Fruit fly (Drosophila melanogaster): ENCODE results near the gene Cap-H2.

DNA sequence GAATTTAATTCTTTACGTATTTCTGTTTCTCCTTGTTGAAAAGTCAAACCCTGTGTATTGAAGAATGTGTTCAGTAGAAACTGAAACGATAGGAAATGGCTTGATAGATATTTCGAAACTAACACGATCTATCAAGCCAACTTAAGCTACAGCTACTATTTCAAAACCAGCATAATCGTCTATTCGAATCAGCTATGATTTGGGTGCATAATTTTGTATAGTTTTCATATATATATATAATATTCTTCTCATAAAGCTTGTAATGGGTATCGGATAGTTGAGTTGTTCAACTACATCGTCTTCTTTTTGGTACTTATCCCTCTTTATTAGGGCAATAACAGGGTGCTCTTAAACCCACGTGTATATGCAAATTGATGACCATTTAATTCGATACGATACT lies 25.3 kb upstream of the Cap-H2 start, which contains the start of gene tomboy20:
- no peak for TF ChIP-seq h (optimal IDR thresholded peaks at IDR 0.05)
- no peak for TF ChIP-seq Sin3A (optimal IDR thresholded peaks at IDR 0.05)
- TF ChIP-seq Myc (optimal IDR thresholded peaks at IDR 0.05): no peak
- no peak for TF ChIP-seq psq (optimal IDR thresholded peaks at IDR 0.05)

Data from Kc167 (cell line).